Fruit fly (Drosophila melanogaster) whole organism, embryonic: Measurements from ENCODE around the gene Cad96Cb.

Experiments
- Abd-B ChIP-seq: fragments of 200-800 bp; sonication (Bioruptor generic); optimal IDR thresholded peaks from 2 replicates; lab custom pipeline; 2018; ENCODE audit warnings: missing biosample characterization, mild to moderate bottlenecking, missing genetic modification characterization, moderate library complexity
- Antp ChIP-seq: fragments of 200-800 bp; sonication (Bioruptor generic); optimal IDR thresholded peaks from 3 replicates; lab custom pipeline; 2016; ENCODE audit warnings: missing biosample characterization, missing genetic modification characterization
- Blimp-1 ChIP-seq: fragments of 200-800 bp; sonication (Bioruptor generic); optimal IDR thresholded peaks from 3 replicates; lab custom pipeline; 2018; ENCODE audit warnings: missing biosample characterization, missing genetic modification characterization, mild to moderate bottlenecking, moderate library complexity, missing genetic modification reagents
- CG10209 ChIP-seq: fragments of 200-800 bp; sonication (Bioruptor generic); optimal IDR thresholded peaks from 3 replicates; lab custom pipeline; 2017; ENCODE audit warnings: missing biosample characterization, mild to moderate bottlenecking, missing genetic modification characterization, missing genetic modification reagents
- CG10979 ChIP-seq: fragments of 200-800 bp; sonication (Bioruptor generic); optimal IDR thresholded peaks from 2 replicates; lab custom pipeline; 2018; ENCODE audit warnings: missing biosample characterization, mild to moderate bottlenecking, missing genetic modification characterization, moderate library complexity
- CG11247 ChIP-seq: fragments of 200-800 bp; sonication (Bioruptor generic); IDR thresholded peaks from 2 replicates; pipeline ENCODE4 v1.3.6; 2022; ENCODE audit warnings: missing biosample characterization, missing genetic modification characterization
- CG12071 ChIP-seq: fragments of 200-800 bp; sonication (Bioruptor generic); optimal IDR thresholded peaks from 3 replicates; lab custom pipeline; 2018; ENCODE audit warnings: missing biosample characterization, mild to moderate bottlenecking, missing genetic modification characterization
- CG1233 ChIP-seq: fragments of 200-800 bp; sonication (Bioruptor generic); optimal IDR thresholded peaks from 4 replicates; lab custom pipeline; 2018; ENCODE audit warnings: missing biosample characterization, mild to moderate bottlenecking, missing genetic modification characterization
- CG13775 ChIP-seq: fragments of 200-800 bp; sonication (Bioruptor generic); optimal IDR thresholded peaks from 3 replicates; lab custom pipeline; 2017; ENCODE audit warnings: missing biosample characterization, mild to moderate bottlenecking, missing genetic modification characterization
- CG14965 ChIP-seq: fragments of 200-800 bp; sonication (Bioruptor generic); optimal IDR thresholded peaks from 2 replicates; lab custom pipeline; 2016; ENCODE audit warnings: missing biosample characterization, missing genetic modification characterization, borderline replicate concordance
- CG15696 ChIP-seq: fragments of 200-800 bp; sonication (Bioruptor generic); optimal IDR thresholded peaks from 2 replicates; lab custom pipeline; 2019; ENCODE audit warnings: missing biosample characterization, mild to moderate bottlenecking, missing genetic modification characterization, moderate library complexity
- CG2202 ChIP-seq: fragments of 200-800 bp; sonication (Bioruptor generic); optimal IDR thresholded peaks from 2 replicates; lab custom pipeline; 2018; ENCODE audit warnings: missing biosample characterization, mild to moderate bottlenecking, missing genetic modification characterization
- CG31224 ChIP-seq: fragments of 200-800 bp; sonication (Bioruptor generic); IDR thresholded peaks from 2 replicates; pipeline ENCODE4 v1.3.6; 2022; ENCODE audit warnings: missing biosample characterization, missing genetic modification characterization
- CG32532 ChIP-seq: fragments of 200-800 bp; sonication (Bioruptor generic); IDR thresholded peaks from 2 replicates; pipeline ENCODE4 v1.3.6; 2022; ENCODE audit warnings: missing biosample characterization, missing genetic modification characterization
- CG33557 ChIP-seq: fragments of 200-800 bp; sonication (Bioruptor generic); optimal IDR thresholded peaks from 2 replicates; lab custom pipeline; 2019; ENCODE audit warnings: missing biosample characterization, mild to moderate bottlenecking, missing genetic modification characterization, moderate library complexity
- CG3847 ChIP-seq: fragments of 200-800 bp; sonication (Bioruptor generic); IDR thresholded peaks from 2 replicates; pipeline ENCODE4 v1.3.6; 2022; ENCODE audit warnings: missing biosample characterization, missing genetic modification characterization
- CG4617 ChIP-seq: fragments of 200-800 bp; sonication (Bioruptor generic); optimal IDR thresholded peaks from 3 replicates; lab custom pipeline; 2016; ENCODE audit warnings: missing biosample characterization, missing genetic modification characterization, borderline replicate concordance
- CG4820 ChIP-seq: fragments of 200-800 bp; sonication (Bioruptor generic); optimal IDR thresholded peaks from 3 replicates; lab custom pipeline; 2016; ENCODE audit warnings: missing biosample characterization, missing genetic modification characterization
- CG7987 ChIP-seq: fragments of 200-800 bp; sonication (Bioruptor generic); optimal IDR thresholded peaks from 2 replicates; lab custom pipeline; 2018; ENCODE audit warnings: missing biosample characterization, mild to moderate bottlenecking, missing genetic modification characterization, moderate library complexity
- CG8281 ChIP-seq: fragments of 200-800 bp; sonication (Bioruptor generic); optimal IDR thresholded peaks from 2 replicates; lab custom pipeline; 2018; ENCODE audit warnings: missing biosample characterization, mild to moderate bottlenecking, missing genetic modification characterization, moderate library complexity
- Chrac-16 ChIP-seq: fragments of 200-800 bp; sonication (Bioruptor generic); optimal IDR thresholded peaks from 3 replicates; lab custom pipeline; 2016; ENCODE audit warnings: missing biosample characterization, missing genetic modification characterization
- CoRest ChIP-seq: fragments of 200-800 bp; sonication (Bioruptor generic); optimal IDR thresholded peaks from 3 replicates; lab custom pipeline; 2018; ENCODE audit warnings: missing biosample characterization, mild to moderate bottlenecking, missing genetic modification characterization, moderate library complexity
- D ChIP-seq, 2 experiments: fragments of 200-800 bp in 1 of 2; fragments of >200 bp in 1 of 2; sonication (Bioruptor generic) in 1 of 2; optimal IDR thresholded peaks; 2 replicates in 1 of 2; 3 replicates in 1 of 2; lab custom pipeline; 2017; ENCODE audit warnings: mild to moderate bottlenecking in 1 of 2, missing biosample characterization in 1 of 2, missing genetic modification characterization in 1 of 2, missing genetic modification reagents in 1 of 2
- Dad ChIP-seq: fragments of 200-800 bp; sonication (Bioruptor generic); optimal IDR thresholded peaks from 3 replicates; lab custom pipeline; 2016; ENCODE audit warnings: missing biosample characterization, missing genetic modification characterization
- E2f2 ChIP-seq: fragments of 200-800 bp; sonication (Bioruptor generic); IDR thresholded peaks from 2 replicates; pipeline ENCODE4 v1.3.6; 2022; ENCODE audit warnings: missing biosample characterization, missing genetic modification characterization
- H2.0 ChIP-seq: fragments of 200-800 bp; sonication (Bioruptor generic); IDR thresholded peaks from 2 replicates; pipeline ENCODE4 v1.3.6; 2022; ENCODE audit warnings: missing biosample characterization, missing genetic modification characterization
- HLH4C ChIP-seq: fragments of 200-800 bp; sonication (Bioruptor generic); IDR thresholded peaks from 3 replicates; pipeline ENCODE4 v1.3.6; 2022; ENCODE audit warnings: missing biosample characterization, missing genetic modification characterization; ENCODE audit not compliant: partially characterized antibody
- Hr78 ChIP-seq, 2 experiments: fragments of 200-800 bp in 1 of 2; fragments of >200 bp in 1 of 2; sonication (Bioruptor generic) in 1 of 2; optimal IDR thresholded peaks; 2 replicates each; lab custom pipeline; 2017 to 2019; ENCODE audit warnings: missing biosample characterization in 2 of 2, missing genetic modification characterization in 2 of 2, mild to moderate bottlenecking in 1 of 2, moderate library complexity in 1 of 2
- Neu2 ChIP-seq: fragments of 200-800 bp; sonication (Bioruptor generic); optimal IDR thresholded peaks from 3 replicates; lab custom pipeline; 2016; ENCODE audit warnings: missing biosample characterization, missing genetic modification characterization, borderline replicate concordance
- Side ChIP-seq: fragments of 200-800 bp; sonication (Bioruptor generic); optimal IDR thresholded peaks from 2 replicates; lab custom pipeline; 2016; ENCODE audit warnings: missing biosample characterization, missing genetic modification characterization
- Six4 ChIP-seq: fragments of 200-800 bp; sonication (Bioruptor generic); optimal IDR thresholded peaks from 2 replicates; lab custom pipeline; 2016; ENCODE audit warnings: missing biosample characterization, missing genetic modification characterization
- ato ChIP-seq: fragments of 200-800 bp; sonication (Bioruptor generic); IDR thresholded peaks from 2 replicates; pipeline ENCODE4 v1.3.6; 2022; ENCODE audit warnings: missing biosample characterization, missing genetic modification characterization; ENCODE audit not compliant: partially characterized antibody
- bab2 ChIP-seq: fragments of 200-800 bp; sonication (Bioruptor generic); optimal IDR thresholded peaks from 2 replicates; lab custom pipeline; 2016; ENCODE audit warnings: missing biosample characterization, missing genetic modification characterization
- corto ChIP-seq: fragments of 200-800 bp; sonication (Bioruptor generic); optimal IDR thresholded peaks from 2 replicates; lab custom pipeline; 2016; ENCODE audit warnings: missing biosample characterization, mild to moderate bottlenecking, missing genetic modification characterization, moderate library complexity
- dimm ChIP-seq: fragments of 200-800 bp; sonication (Bioruptor generic); IDR thresholded peaks from 2 replicates; pipeline ENCODE4 v1.3.6; 2022; ENCODE audit warnings: missing biosample characterization, missing genetic modification characterization
- gem ChIP-seq: fragments of 200-800 bp; sonication (Bioruptor generic); optimal IDR thresholded peaks from 2 replicates; lab custom pipeline; 2019; ENCODE audit warnings: missing biosample characterization, mild to moderate bottlenecking, missing genetic modification characterization, moderate library complexity
- ind ChIP-seq: fragments of 200-800 bp; sonication (Bioruptor generic); optimal IDR thresholded peaks from 3 replicates; lab custom pipeline; 2016; ENCODE audit warnings: missing biosample characterization, missing genetic modification characterization
- kah ChIP-seq: fragments of 200-800 bp; sonication (Bioruptor generic); optimal IDR thresholded peaks from 2 replicates; lab custom pipeline; 2018; ENCODE audit warnings: missing biosample characterization, mild to moderate bottlenecking, missing genetic modification characterization
- pum ChIP-seq: fragments of 200-800 bp; sonication (Bioruptor generic); optimal IDR thresholded peaks from 2 replicates; lab custom pipeline; 2016; ENCODE audit warnings: missing biosample characterization, missing genetic modification characterization
- rib ChIP-seq: fragments of 200-800 bp; sonication (Bioruptor generic); IDR thresholded peaks from 2 replicates; pipeline ENCODE4 v1.3.6; 2022; ENCODE audit warnings: missing biosample characterization, missing genetic modification characterization
- row ChIP-seq: fragments of 200-800 bp; sonication (Bioruptor generic); IDR thresholded peaks from 3 replicates; pipeline ENCODE4 v1.3.6; 2022; ENCODE audit warnings: missing biosample characterization, missing genetic modification characterization
- shn ChIP-seq: fragments of 200-800 bp; sonication (Bioruptor generic); optimal IDR thresholded peaks from 3 replicates; lab custom pipeline; 2016; ENCODE audit warnings: missing biosample characterization, missing genetic modification characterization
- sob ChIP-seq: fragments of 200-800 bp; sonication (Bioruptor generic); IDR thresholded peaks from 2 replicates; pipeline ENCODE4 v1.3.6; 2022; ENCODE audit warnings: missing biosample characterization, missing genetic modification characterization
- tio ChIP-seq: fragments of 200-800 bp; sonication (Bioruptor generic); optimal IDR thresholded peaks from 2 replicates; lab custom pipeline; 2017; ENCODE audit warnings: missing biosample characterization, missing genetic modification characterization, inconsistent platforms
- tna ChIP-seq: fragments of 200-800 bp; sonication (Bioruptor generic); IDR thresholded peaks from 2 replicates; pipeline ENCODE4 v1.3.6; 2022; ENCODE audit warnings: missing biosample characterization, missing genetic modification characterization; ENCODE audit not compliant: partially characterized antibody
- wek ChIP-seq: fragments of 200-800 bp; sonication (Bioruptor generic); optimal IDR thresholded peaks from 3 replicates; lab custom pipeline; 2018; ENCODE audit warnings: missing biosample characterization, mild to moderate bottlenecking, missing genetic modification characterization, moderate library complexity
- zfh2 ChIP-seq: fragments of 200-800 bp; sonication (Bioruptor generic); optimal IDR thresholded peaks from 2 replicates; lab custom pipeline; 2016; ENCODE audit warnings: missing biosample characterization, missing genetic modification characterization

The Cad96Cb gene

dm6 chr3R:25232271-25232989 lies at the start of gene Cad96Cb (continued):
- TF ChIP-seq Side (GFP tag; lab: Kevin White, UChicago), result peak; percentile 71
- peak; percentile 91 for TF ChIP-seq tio
- peak; percentile 76 for TF ChIP-seq CG15696
- peak; percentile 59 for TF ChIP-seq CG4617
- no peak for TF ChIP-seq ato (GFP tag; lab: Robert Waterston, UW)
- peak in 1 of 2 experiments; percentile 85 for TF ChIP-seq Hr78 (GFP tag; optimal IDR thresholded peaks at IDR 0.05; lab: Kevin White, UChicago)
- peak; percentile 0 for TF ChIP-seq zfh2
- TF ChIP-seq CG31224 (GFP tag; lab: Robert Waterston, UW), result no peak
- TF ChIP-seq Six4 (GFP tag; lab: Kevin White, UChicago), result peak; percentile 78
- TF ChIP-seq CG33557 (GFP tag; lab: Kevin White, UChicago), result peak; percentile 93
- peak; percentile 79 for TF ChIP-seq ind (GFP tag; lab: Kevin White, UChicago)
- peak; percentile 41; the same call in 1 of the 2 replicates for TF ChIP-seq CG3847 (GFP tag; lab: Robert Waterston, UW)
- peak; percentile 83 for TF ChIP-seq Blimp-1
- 0 out of 2 replicates have a peak, but pooled peaks have one; percentile 32 for TF ChIP-seq tna
- TF ChIP-seq E2f2 (GFP tag; lab: Robert Waterston, UW), result peak; percentile 50
- TF ChIP-seq corto (GFP tag; lab: Kevin White, UChicago), result peak; percentile 31
- TF ChIP-seq kah (GFP tag; lab: Kevin White, UChicago), result peak; percentile 80
- TF ChIP-seq Abd-B (GFP tag; lab: Kevin White, UChicago), result peak; percentile 77
- peak; percentile 83 for TF ChIP-seq Chrac-16
- peak; percentile 85 for TF ChIP-seq CG10209 (GFP tag; lab: Kevin White, UChicago)
- TF ChIP-seq CG10979 (tag; lab: Kevin White, UChicago), result peak; percentile 94
- TF ChIP-seq CG32532 (GFP tag; lab: Robert Waterston, UW), result peak; percentile 40; the same call in 1 of the 2 replicates
- peak; percentile 68 for TF ChIP-seq CG8281 (tag; lab: Kevin White, UChicago)
- TF ChIP-seq pum, result peak; percentile 79
- peak; percentile 38; the same call in 1 of the 2 replicates for TF ChIP-seq H2.0
- TF ChIP-seq CG11247 (GFP tag; lab: Robert Waterston, UW), result peak; percentile 30; the same call in 1 of the 2 replicates
- TF ChIP-seq rib, result no peak
- no peak for TF ChIP-seq HLH4C (GFP tag; lab: Robert Waterston, UW)
- no peak for TF ChIP-seq Neu2
- TF ChIP-seq D (optimal IDR thresholded peaks at IDR 0.05; lab: Kevin White, UChicago), result no peak
- peak; percentile 92 for TF ChIP-seq D (GFP tag; optimal IDR thresholded peaks at IDR 0.05; lab: Kevin White, UChicago)
- TF ChIP-seq CG14965 (GFP tag; lab: Kevin White, UChicago), result peak; percentile 40
- TF ChIP-seq sob, result no peak
- TF ChIP-seq Antp, result peak; percentile 67
- peak; percentile 85 for TF ChIP-seq CG1233 (GFP tag; lab: Kevin White, UChicago)
- peak; percentile 48 for TF ChIP-seq CG2202
- TF ChIP-seq dimm (GFP tag; lab: Robert Waterston, UW), result no peak
- peak; percentile 90 for TF ChIP-seq gem (tag; lab: Kevin White, UChicago)
- TF ChIP-seq wek, result peak; percentile 35
- TF ChIP-seq CG4820 (GFP tag; lab: Kevin White, UChicago), result peak; percentile 89
- peak; percentile 53 for TF ChIP-seq shn (GFP tag; lab: Kevin White, UChicago)
- TF ChIP-seq CG12071 (GFP tag; lab: Kevin White, UChicago), result peak; percentile 43
- TF ChIP-seq CoRest (tag; lab: Kevin White, UChicago), result peak; percentile 90
- TF ChIP-seq Dad (GFP tag; lab: Kevin White, UChicago), result peak; percentile 64
- peak; percentile 66; the same call in 2 of the 3 replicates for TF ChIP-seq row (GFP tag; lab: Robert Waterston, UW)
- TF ChIP-seq bab2 (GFP tag; lab: Kevin White, UChicago), result peak; percentile 80
- peak; percentile 84 for TF ChIP-seq CG13775 (GFP tag; lab: Kevin White, UChicago)
- TF ChIP-seq CG7987, result no peak
